Worm (Caenorhabditis elegans): ENCODE measurements around the gene fut-2.

fut-2 gene

DNA sequence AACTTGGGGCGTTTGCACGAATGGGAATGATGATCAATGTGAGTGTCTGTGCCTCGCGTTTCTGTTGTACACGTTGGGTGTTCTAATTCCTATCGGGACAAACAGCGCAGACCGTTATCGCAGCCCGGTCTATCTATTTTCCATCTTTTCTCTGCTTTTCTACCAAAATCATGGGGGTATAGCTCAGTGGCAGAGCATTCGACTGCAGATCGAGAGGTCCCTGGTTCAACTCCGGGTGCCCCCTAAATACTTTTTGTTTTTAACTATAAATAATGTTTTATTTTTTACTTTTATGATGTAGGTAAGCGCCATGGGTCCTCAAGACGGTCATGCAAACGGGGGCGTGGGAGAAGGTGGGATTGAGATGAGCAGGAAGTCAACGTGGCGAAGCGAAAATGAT, 16.1 kb downstream of the fut-2 start:
- TF ChIP-seq M03D4.4 (tag; optimal IDR thresholded peaks at IDR 0.05) (peak; percentile 55), ztf-11 (tag; optimal IDR thresholded peaks at IDR 0.05) (no peak), unc-120 (tag; optimal IDR thresholded peaks at IDR 0.05; ENCODE audit: poor library complexity, severe bottlenecking) (no peak), mls-2 (tag; optimal IDR thresholded peaks at IDR 0.05) (no peak)

DNA sequence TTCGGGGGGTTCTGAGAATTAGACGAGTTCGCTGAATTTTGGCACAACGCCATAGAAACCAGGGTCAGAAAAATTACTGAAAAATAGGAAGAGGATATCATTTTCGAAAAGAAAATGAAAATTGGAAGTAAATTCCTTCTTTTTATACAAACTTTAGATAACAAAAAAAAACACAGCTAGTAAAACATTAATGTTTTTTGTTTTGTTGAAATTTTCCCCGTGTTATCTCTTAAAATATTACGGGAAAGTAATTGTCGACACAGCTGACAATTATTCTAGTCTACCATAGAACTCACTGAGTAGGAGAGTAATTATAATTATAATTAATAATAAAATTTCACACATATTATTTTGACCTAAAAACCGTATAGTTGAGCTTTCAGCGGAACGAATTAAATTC, 16.6 kb downstream of the fut-2 start, which contains the start of gene spp-26:
TSS of gene spp-26 (minus strand) at position 101 of the 400 bp plus-strand sequence.
- TF ChIP-seq drap-1 (GFP tag; optimal IDR thresholded peaks at IDR 0.05) (no peak), elt-3 (tag; optimal IDR thresholded peaks at IDR 0.05) (no peak), ham-2 (GFP tag; optimal IDR thresholded peaks at IDR 0.05) (no peak), unc-62 (GFP tag; optimal IDR thresholded peaks at IDR 0.05) (no peak), unc-39 (tag; optimal IDR thresholded peaks at IDR 0.05) (no peak), flh-1 (GFP tag; optimal IDR thresholded peaks at IDR 0.05) (no peak), mls-2 (tag; optimal IDR thresholded peaks at IDR 0.05) (no peak), ztf-11 (tag; optimal IDR thresholded peaks at IDR 0.05) (no peak), lin-13 (tag; optimal IDR thresholded peaks at IDR 0.05) (no peak), zip-8 (tag; optimal IDR thresholded peaks at IDR 0.05) (no peak), tbx-8 (GFP tag; optimal IDR thresholded peaks at IDR 0.05) (no peak), mep-1 (tag; optimal IDR thresholded peaks at IDR 0.05) (no peak), nhr-28 (tag; optimal IDR thresholded peaks at IDR 0.05) (no peak), lsy-2 (tag; optimal IDR thresholded peaks at IDR 0.05) (no peak), cnd-1 (tag; optimal IDR thresholded peaks at IDR 0.05) (no peak), ces-1 (GFP tag; optimal IDR thresholded peaks at IDR 0.05) (no peak), ceh-83 (GFP tag; optimal IDR thresholded peaks at IDR 0.05) (no peak), nhr-2 (tag; optimal IDR thresholded peaks at IDR 0.05) (no peak), pha-4 (tag; optimal IDR thresholded peaks at IDR 0.05) (no peak)

DNA sequence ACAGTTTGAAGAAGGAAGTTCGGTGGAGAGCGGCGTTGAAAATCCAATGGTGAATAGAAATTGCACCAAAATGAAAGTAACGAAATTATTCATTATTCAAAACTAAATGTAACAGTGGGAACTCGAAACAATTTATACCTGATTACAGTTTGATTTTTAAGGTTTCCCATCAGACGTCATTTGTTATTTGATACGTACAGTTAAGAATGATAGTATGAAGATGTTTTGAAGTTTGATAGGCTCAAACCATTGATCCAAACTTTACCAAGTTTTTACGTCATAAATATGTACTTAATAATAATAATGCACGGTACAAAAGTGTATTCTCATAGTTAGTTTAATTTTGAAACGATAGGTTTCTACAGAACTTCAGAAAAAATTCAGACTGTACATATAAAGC, 17.6 kb downstream of the fut-2 start, which contains the start of gene spp-20:
TSS of gene spp-20 (minus strand) at position 101 of the 400 bp plus-strand sequence.
- TF ChIP-seq lin-13 (tag; optimal IDR thresholded peaks at IDR 0.05) (no peak), unc-62 (GFP tag; optimal IDR thresholded peaks at IDR 0.05) (no peak), blmp-1 (tag; optimal IDR thresholded peaks at IDR 0.05) (no peak), nhr-237 (tag; optimal IDR thresholded peaks at IDR 0.05) (no peak), nhr-12 (tag; optimal IDR thresholded peaks at IDR 0.05) (no peak)

- no peak for TF ChIP-seq ces-1 (GFP tag; optimal IDR thresholded peaks at IDR 0.05)
Measured at ce11 chrV:6557035-6557434, 18.7 kb downstream of the fut-2 start, which contains the start of gene spp-27. TSS of gene spp-27 (minus strand) at chrV:6557135.

ce11 chrV:6554308-6554707, 21.4 kb downstream of the fut-2 start, which contains the start of gene K04A8.19:
TSS of gene K04A8.19 (minus strand) at chrV:6554408.
- TF ChIP-seq hlh-1 (tag; optimal IDR thresholded peaks at IDR 0.05), result no peak
- no peak for TF ChIP-seq lin-13 (tag; optimal IDR thresholded peaks at IDR 0.05)
- no peak for TF ChIP-seq sptf-1 (tag; optimal IDR thresholded peaks at IDR 0.05)
- no peak for TF ChIP-seq unc-39 (tag; optimal IDR thresholded peaks at IDR 0.05)
- TF ChIP-seq M03D4.4 (tag; optimal IDR thresholded peaks at IDR 0.05), result no peak
- no peak for TF ChIP-seq ces-1 (GFP tag; optimal IDR thresholded peaks at IDR 0.05)
- TF ChIP-seq ztf-11 (tag; optimal IDR thresholded peaks at IDR 0.05), result no peak
- TF ChIP-seq bed-3 (GFP tag; optimal IDR thresholded peaks at IDR 0.05), result no peak
- no peak for TF ChIP-seq drap-1 (GFP tag; optimal IDR thresholded peaks at IDR 0.05)
- TF ChIP-seq ceh-43 (GFP tag; optimal IDR thresholded peaks at IDR 0.05), result no peak
- TF ChIP-seq zip-8 (tag; optimal IDR thresholded peaks at IDR 0.05), result no peak
- no peak for TF ChIP-seq mab-5 (tag; optimal IDR thresholded peaks at IDR 0.05)
- no peak for TF ChIP-seq mep-1 (tag; optimal IDR thresholded peaks at IDR 0.05)
- TF ChIP-seq nhr-237 (tag; optimal IDR thresholded peaks at IDR 0.05), result no peak
- no peak for TF ChIP-seq snpc-4 (tag; optimal IDR thresholded peaks at IDR 0.05)
- TF ChIP-seq nhr-12 (tag; optimal IDR thresholded peaks at IDR 0.05), result no peak
- no peak for TF ChIP-seq elt-1 (tag; optimal IDR thresholded peaks at IDR 0.05; ENCODE audit: borderline replicate concordance, insufficient read depth)
- TF ChIP-seq lsy-2 (tag; optimal IDR thresholded peaks at IDR 0.05), result no peak
